Fruit fly (Drosophila melanogaster): ENCODE data around the gene CG10970.
A peak's percentile ranks its signal among the peaks of the same experiment; 100 is the strongest.

The CG10970 gene

DNA sequence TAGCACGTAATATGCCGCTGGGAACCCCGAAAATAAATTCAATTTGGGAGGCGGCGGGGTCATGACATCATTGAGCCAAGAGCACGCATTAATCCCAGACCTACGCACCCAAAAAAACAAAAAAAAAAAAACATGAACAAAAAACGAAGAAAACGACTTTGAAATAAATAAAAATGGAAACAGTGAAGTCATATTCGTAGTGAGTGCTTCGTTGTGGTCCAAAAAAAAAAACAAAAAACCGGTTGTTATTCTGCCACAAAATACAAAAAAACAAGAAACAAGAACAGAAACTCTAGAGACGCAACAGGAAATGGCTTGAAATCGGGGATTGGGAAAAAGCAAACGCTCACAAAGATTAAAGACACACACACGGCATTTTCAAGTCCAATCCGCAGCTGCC, 6.3 kb upstream of the CG10970 start (continued):
- TF ChIP-seq salr (GFP tag; optimal IDR thresholded peaks at IDR 0.05) (no peak), CG8632 (GFP tag; optimal IDR thresholded peaks at IDR 0.05) (peak; percentile 9), CG10669 (GFP tag; optimal IDR thresholded peaks at IDR 0.05) (no peak), CG1621 (tag; optimal IDR thresholded peaks at IDR 0.05) (no peak), CG11762 (GFP tag; optimal IDR thresholded peaks at IDR 0.05; ENCODE audit: insufficient read depth) (no peak), esn (GFP tag; optimal IDR thresholded peaks at IDR 0.05) (no peak)

- TF ChIP-seq dac (GFP tag; optimal IDR thresholded peaks at IDR 0.05) (peak; percentile 27), CG6792 (GFP tag; optimal IDR thresholded peaks at IDR 0.05) (peak; percentile 54), achi (GFP tag; optimal IDR thresholded peaks at IDR 0.05) (peak; percentile 56), spab (GFP tag; optimal IDR thresholded peaks at IDR 0.05) (peak; percentile 32), CG9139 (GFP tag; optimal IDR thresholded peaks at IDR 0.05) (peak; percentile 47), topi (GFP tag; optimal IDR thresholded peaks at IDR 0.05) (peak; percentile 70), CG8119 (GFP tag; IDR thresholded peaks at IDR 0.05) (peak; percentile 62; the same call in 2 of the 3 replicates), Ets21C (GFP tag; optimal IDR thresholded peaks at IDR 0.05) (peak; percentile 42), net (GFP tag; optimal IDR thresholded peaks at IDR 0.05) (peak; percentile 78), Hr39 (GFP tag; optimal IDR thresholded peaks at IDR 0.05) (peak; percentile 66), Blimp-1 (GFP tag; optimal IDR thresholded peaks at IDR 0.05) (peak; percentile 52), esn (GFP tag; optimal IDR thresholded peaks at IDR 0.05) (peak; percentile 73), salr (GFP tag; optimal IDR thresholded peaks at IDR 0.05) (peak in 1 of 2 experiments; percentile 76), Lpt (GFP tag; optimal IDR thresholded peaks at IDR 0.05) (peak; percentile 53), CG31627 (GFP tag; optimal IDR thresholded peaks at IDR 0.05) (peak; percentile 61), fd85E (GFP tag; optimal IDR thresholded peaks at IDR 0.05) (no peak), acj6 (GFP tag; optimal IDR thresholded peaks at IDR 0.05) (peak; percentile 67), Sox15 (GFP tag; optimal IDR thresholded peaks at IDR 0.05) (peak; percentile 61), CG8319 (GFP tag; optimal IDR thresholded peaks at IDR 0.05) (peak; percentile 60), Hr4 (GFP tag; optimal IDR thresholded peaks at IDR 0.05) (peak; percentile 66), CG6276 (GFP tag; optimal IDR thresholded peaks at IDR 0.05) (peak; percentile 58), OdsH (GFP tag; optimal IDR thresholded peaks at IDR 0.05) (peak; percentile 72), Ets96B (tag; optimal IDR thresholded peaks at IDR 0.05) (no peak), Sox14 (GFP tag; optimal IDR thresholded peaks at IDR 0.05) (peak; percentile 64), fd59A (GFP tag; optimal IDR thresholded peaks at IDR 0.05) (peak; percentile 34), Eip75B (GFP tag; optimal IDR thresholded peaks at IDR 0.05) (peak; percentile 71), Sox102F (GFP tag; optimal IDR thresholded peaks at IDR 0.05) (peak; percentile 59), svp (GFP tag) (peak; percentile 88), Gug (GFP tag; IDR thresholded peaks at IDR 0.05) (no peak; the same call in 1 of the 2 replicates), CG32006 (GFP tag; optimal IDR thresholded peaks at IDR 0.05) (peak; percentile 74), CG11762 (GFP tag; optimal IDR thresholded peaks at IDR 0.05; ENCODE audit: insufficient read depth) (peak; percentile 68), CG10631 (GFP tag; optimal IDR thresholded peaks at IDR 0.05) (peak; percentile 43), CG11294 (GFP tag; IDR thresholded peaks at IDR 0.05) (no peak), CG11902 (GFP tag; optimal IDR thresholded peaks at IDR 0.05) (peak; percentile 53), Eip93F (GFP tag; optimal IDR thresholded peaks at IDR 0.05) (peak; percentile 4), CG34406 (GFP tag; optimal IDR thresholded peaks at IDR 0.05) (peak; percentile 66), dsx (GFP tag; optimal IDR thresholded peaks at IDR 0.05; ENCODE audit: poor library complexity, severe bottlenecking) (no peak), CG3032 (tag; optimal IDR thresholded peaks at IDR 0.05) (peak; percentile 42), CG16779 (tag; optimal IDR thresholded peaks at IDR 0.05) (peak; percentile 46), pdm3 (GFP tag; optimal IDR thresholded peaks at IDR 0.05) (peak; percentile 65), Hr38 (GFP tag; optimal IDR thresholded peaks at IDR 0.05) (no peak), CG7368 (GFP tag; optimal IDR thresholded peaks at IDR 0.05) (peak; percentile 53), CG6808 (GFP tag; optimal IDR thresholded peaks at IDR 0.05) (peak; percentile 70), eg (GFP tag; IDR thresholded peaks at IDR 0.05) (peak; percentile 59; the same call in 2 of the 3 replicates), Eip78C (GFP tag) (peak; percentile 92), CG10669 (GFP tag; optimal IDR thresholded peaks at IDR 0.05) (peak; percentile 40)
Observed at dm6 chrX:9075641-9076324, 4.6 kb upstream of the CG10970 start.
